Fruit fly (Drosophila melanogaster) whole organism, embryonic: ENCODE results near the gene Iris.
A peak's percentile ranks its signal among the peaks of the same experiment; 100 is the strongest.

Experiments
- ATbp ChIP-seq: fragments of 200-800 bp; sonication (Bioruptor generic); optimal IDR thresholded peaks from 2 replicates; lab custom pipeline; 2017; ENCODE audit warnings: missing biosample characterization, mild to moderate bottlenecking, missing genetic modification characterization, missing genetic modification reagents
- Atf3 ChIP-seq: fragments of 200-800 bp; sonication (Bioruptor generic); optimal IDR thresholded peaks from 3 replicates; lab custom pipeline; 2016; ENCODE audit warnings: missing biosample characterization, missing genetic modification characterization
- CG10209 ChIP-seq: fragments of 200-800 bp; sonication (Bioruptor generic); optimal IDR thresholded peaks from 3 replicates; lab custom pipeline; 2017; ENCODE audit warnings: missing biosample characterization, mild to moderate bottlenecking, missing genetic modification characterization, missing genetic modification reagents
- CG10979 ChIP-seq: fragments of 200-800 bp; sonication (Bioruptor generic); optimal IDR thresholded peaks from 2 replicates; lab custom pipeline; 2018; ENCODE audit warnings: missing biosample characterization, mild to moderate bottlenecking, missing genetic modification characterization, moderate library complexity
- CG11456 ChIP-seq: fragments of 200-800 bp; sonication (Bioruptor generic); IDR thresholded peaks from 3 replicates; pipeline ENCODE4 v1.3.6; 2022; ENCODE audit warnings: missing biosample characterization, missing genetic modification characterization
- CG12071 ChIP-seq: fragments of 200-800 bp; sonication (Bioruptor generic); optimal IDR thresholded peaks from 3 replicates; lab custom pipeline; 2018; ENCODE audit warnings: missing biosample characterization, mild to moderate bottlenecking, missing genetic modification characterization
- CG12942 ChIP-seq: fragments of 200-800 bp; sonication (Bioruptor generic); optimal IDR thresholded peaks from 3 replicates; lab custom pipeline; 2016; ENCODE audit warnings: missing biosample characterization, missing genetic modification characterization
- CG13296 ChIP-seq: fragments of 200-800 bp; sonication (Bioruptor generic); optimal IDR thresholded peaks from 3 replicates; lab custom pipeline; 2018; ENCODE audit warnings: missing biosample characterization, mild to moderate bottlenecking, missing genetic modification characterization
- CG14014 ChIP-seq: fragments of 200-800 bp; sonication (Bioruptor generic); IDR thresholded peaks from 2 replicates; pipeline ENCODE4 v1.3.6; 2022; ENCODE audit warnings: missing biosample characterization, missing genetic modification characterization
- CG15073 ChIP-seq: fragments of 200-800 bp; sonication (Bioruptor generic); optimal IDR thresholded peaks from 2 replicates; lab custom pipeline; 2016; ENCODE audit warnings: missing biosample characterization, missing genetic modification characterization
- CG17186 ChIP-seq: fragments of 200-800 bp; sonication (Bioruptor generic); optimal IDR thresholded peaks from 3 replicates; lab custom pipeline; 2017; ENCODE audit warnings: missing biosample characterization, missing genetic modification reagents, missing genetic modification characterization
- CG18599 ChIP-seq: fragments of 200-800 bp; sonication (Bioruptor generic); optimal IDR thresholded peaks from 3 replicates; lab custom pipeline; 2017; ENCODE audit warnings: missing biosample characterization, missing genetic modification characterization, mild to moderate bottlenecking, moderate library complexity, missing genetic modification reagents
- CG2678 ChIP-seq: fragments of 200-800 bp; sonication (Bioruptor generic); optimal IDR thresholded peaks from 3 replicates; lab custom pipeline; 2019; ENCODE audit warnings: missing biosample characterization, mild to moderate bottlenecking, missing genetic modification characterization, moderate library complexity
- CG31441 ChIP-seq: fragments of 200-800 bp; sonication (Bioruptor generic); IDR thresholded peaks from 2 replicates; pipeline ENCODE4 v1.3.6; 2022; ENCODE audit warnings: missing biosample characterization, missing genetic modification characterization
- CG32532 ChIP-seq: fragments of 200-800 bp; sonication (Bioruptor generic); IDR thresholded peaks from 2 replicates; pipeline ENCODE4 v1.3.6; 2022; ENCODE audit warnings: missing biosample characterization, missing genetic modification characterization
- CG42726 ChIP-seq: fragments of 200-800 bp; sonication (Bioruptor generic); IDR thresholded peaks from 2 replicates; pipeline ENCODE4 v1.3.6; 2022; ENCODE audit warnings: missing biosample characterization, missing genetic modification characterization; ENCODE audit not compliant: partially characterized antibody
- CG4360 ChIP-seq: fragments of 200-800 bp; sonication (Bioruptor generic); IDR thresholded peaks from 2 replicates; pipeline ENCODE4 v1.3.6; 2022; ENCODE audit warnings: missing biosample characterization, missing genetic modification characterization
- CG4854 ChIP-seq: fragments of 200-800 bp; sonication (Bioruptor generic); optimal IDR thresholded peaks from 2 replicates; lab custom pipeline; 2016; ENCODE audit warnings: missing biosample characterization, missing genetic modification characterization, inconsistent platforms
- CG6765 ChIP-seq: fragments of 200-800 bp; sonication (Bioruptor generic); optimal IDR thresholded peaks from 3 replicates; lab custom pipeline; 2017; ENCODE audit warnings: missing biosample characterization, mild to moderate bottlenecking, missing genetic modification characterization
- CG6854 ChIP-seq: fragments of 200-800 bp; sonication (Bioruptor generic); optimal IDR thresholded peaks from 3 replicates; lab custom pipeline; 2017; ENCODE audit warnings: missing biosample characterization, mild to moderate bottlenecking, missing genetic modification characterization
- CG7745 ChIP-seq: fragments of 200-800 bp; sonication (Bioruptor generic); optimal IDR thresholded peaks from 2 replicates; lab custom pipeline; 2018; ENCODE audit warnings: missing biosample characterization, mild to moderate bottlenecking, missing genetic modification characterization, moderate library complexity
- CG8359 ChIP-seq: fragments of 200-800 bp; sonication (Bioruptor generic); optimal IDR thresholded peaks from 2 replicates; lab custom pipeline; 2017; ENCODE audit warnings: missing biosample characterization, mild to moderate bottlenecking, missing genetic modification characterization, borderline replicate concordance
- CG8944 ChIP-seq: fragments of 200-800 bp; sonication (Bioruptor generic); optimal IDR thresholded peaks from 3 replicates; lab custom pipeline; 2016; ENCODE audit warnings: missing biosample characterization, missing genetic modification characterization
- Chrac-16 ChIP-seq: fragments of 200-800 bp; sonication (Bioruptor generic); optimal IDR thresholded peaks from 3 replicates; lab custom pipeline; 2016; ENCODE audit warnings: missing biosample characterization, missing genetic modification characterization
- HLH54F ChIP-seq: fragments of 200-800 bp; sonication (Bioruptor generic); optimal IDR thresholded peaks from 3 replicates; lab custom pipeline; 2016; ENCODE audit warnings: missing biosample characterization, missing genetic modification characterization
- Hmx ChIP-seq: fragments of 200-800 bp; sonication (Bioruptor generic); optimal IDR thresholded peaks from 2 replicates; lab custom pipeline; 2016; ENCODE audit warnings: missing biosample characterization, missing genetic modification characterization
- Hr39 ChIP-seq: fragments of >200 bp; optimal IDR thresholded peaks from 2 replicates; lab custom pipeline; 2017
- Kr ChIP-seq: fragments of 200-800 bp; sonication (Bioruptor generic); optimal IDR thresholded peaks from 2 replicates; lab custom pipeline; 2017; ENCODE audit warnings: missing biosample characterization, mild to moderate bottlenecking, missing genetic modification characterization
- Lpt ChIP-seq: fragments of >200 bp; optimal IDR thresholded peaks from 2 replicates; lab custom pipeline; 2018; ENCODE audit warnings: missing biosample characterization, missing genetic modification characterization
- Pdp1 ChIP-seq, 2 experiments: fragments of 200-800 bp; sonication (Bioruptor generic); optimal IDR thresholded peaks; 3 replicates each; lab custom pipeline; 2016; ENCODE audit warnings: missing biosample characterization in 2 of 2, missing genetic modification characterization in 2 of 2, mild to moderate bottlenecking in 1 of 2, moderate library complexity in 1 of 2
- Usf ChIP-seq: fragments of 200-800 bp; sonication (Bioruptor generic); optimal IDR thresholded peaks from 2 replicates; lab custom pipeline; 2017; ENCODE audit warnings: missing genotype, missing biosample characterization, missing genetic modification characterization
- ac ChIP-seq: fragments of 200-800 bp; sonication (Bioruptor generic); optimal IDR thresholded peaks from 3 replicates; lab custom pipeline; 2017; ENCODE audit warnings: missing biosample characterization, mild to moderate bottlenecking, missing genetic modification characterization
- amos ChIP-seq: fragments of 200-800 bp; sonication (Bioruptor generic); IDR thresholded peaks from 2 replicates; pipeline ENCODE4 v1.3.6; 2022; ENCODE audit warnings: missing biosample characterization, missing genetic modification characterization; ENCODE audit not compliant: partially characterized antibody
- caup ChIP-seq: fragments of 200-800 bp; sonication (Bioruptor generic); optimal IDR thresholded peaks from 3 replicates; lab custom pipeline; 2017; ENCODE audit warnings: missing biosample characterization, mild to moderate bottlenecking, missing genetic modification characterization, moderate library complexity; ENCODE audit not compliant: severe bottlenecking
- chm ChIP-seq: fragments of 200-800 bp; sonication (Bioruptor generic); IDR thresholded peaks from 2 replicates; pipeline ENCODE4 v1.3.6; 2022; ENCODE audit warnings: missing biosample characterization, missing genetic modification characterization
- chn ChIP-seq: fragments of 200-800 bp; sonication (Bioruptor generic); optimal IDR thresholded peaks from 2 replicates; lab custom pipeline; 2016; ENCODE audit warnings: missing biosample characterization, missing genetic modification characterization
- crc ChIP-seq: fragments of 200-800 bp; sonication (Bioruptor generic); optimal IDR thresholded peaks from 2 replicates; lab custom pipeline; 2016; ENCODE audit warnings: missing biosample characterization, missing genetic modification characterization
- emc ChIP-seq: fragments of 200-800 bp; sonication (Bioruptor generic); optimal IDR thresholded peaks from 2 replicates; lab custom pipeline; 2016; ENCODE audit warnings: missing biosample characterization, missing genetic modification characterization
- eyg ChIP-seq: fragments of 200-800 bp; sonication (Bioruptor generic); optimal IDR thresholded peaks from 3 replicates; lab custom pipeline; 2016; ENCODE audit warnings: missing biosample characterization, missing genetic modification characterization
- fd3F ChIP-seq: fragments of 200-800 bp; sonication (Bioruptor generic); optimal IDR thresholded peaks from 2 replicates; lab custom pipeline; 2018; ENCODE audit warnings: missing biosample characterization, mild to moderate bottlenecking, missing genetic modification characterization, moderate library complexity
- gsb ChIP-seq: fragments of 200-800 bp; sonication (Bioruptor generic); IDR thresholded peaks from 2 replicates; pipeline ENCODE4 v1.3.6; 2022; ENCODE audit warnings: missing biosample characterization, missing genetic modification characterization
- kni ChIP-seq: fragments of 200-800 bp; sonication (Bioruptor generic); optimal IDR thresholded peaks from 3 replicates; lab custom pipeline; 2017; ENCODE audit warnings: mild to moderate bottlenecking, missing biosample characterization, missing genetic modification reagents, missing genetic modification characterization
- lilli ChIP-seq: fragments of 200-800 bp; sonication (Bioruptor generic); optimal IDR thresholded peaks from 3 replicates; lab custom pipeline; 2016; ENCODE audit warnings: missing biosample characterization, missing genetic modification characterization
- pnt ChIP-seq: fragments of 200-800 bp; sonication (Bioruptor generic); optimal IDR thresholded peaks from 3 replicates; lab custom pipeline; 2016; ENCODE audit warnings: missing biosample characterization, missing genetic modification characterization
- scrt ChIP-seq: fragments of 200-800 bp; sonication (Bioruptor generic); optimal IDR thresholded peaks from 2 replicates; lab custom pipeline; 2018; ENCODE audit warnings: missing biosample characterization, mild to moderate bottlenecking, missing genetic modification characterization, moderate library complexity
- seq ChIP-seq: fragments of 200-800 bp; sonication (Bioruptor generic); IDR thresholded peaks from 2 replicates; pipeline ENCODE4 v1.3.6; 2022; ENCODE audit warnings: missing biosample characterization, missing genetic modification characterization
- so ChIP-seq: fragments of 200-800 bp; sonication (Bioruptor generic); IDR thresholded peaks from 3 replicates; pipeline ENCODE4 v1.3.6; 2022; ENCODE audit warnings: missing biosample characterization, missing genetic modification characterization
- ttk ChIP-seq: fragments of 200-800 bp; sonication (Bioruptor generic); IDR thresholded peaks from 2 replicates; pipeline ENCODE4 v2.1.2; 2022; ENCODE audit warnings: missing biosample characterization, missing genetic modification characterization

Gene Iris

dm6 chr2L:1118880-1119809 is 14.8 kb downstream of the Iris start (continued):
- peak; percentile 44; the same call in 1 of the 2 replicates for TF ChIP-seq amos
- no peak for TF ChIP-seq Kr (GFP tag; lab: Kevin White, UChicago)
- TF ChIP-seq CG17186, result no peak
- peak; percentile 39 for TF ChIP-seq CG4854 (GFP tag; lab: Kevin White, UChicago)
- TF ChIP-seq Pdp1 (GFP tag; optimal IDR thresholded peaks at IDR 0.05; lab: Kevin White, UChicago), result peak; percentile 23 to 53
- peak; percentile 55; the same call in 1 of the 2 replicates for TF ChIP-seq CG42726 (GFP tag; lab: Robert Waterston, UW)
- peak; percentile 55; the same call in 1 of the 2 replicates for TF ChIP-seq gsb (GFP tag; lab: Robert Waterston, UW)
- peak; percentile 86 for TF ChIP-seq CG18599 (GFP tag; lab: Kevin White, UChicago)
- no peak for TF ChIP-seq CG4360
- TF ChIP-seq Hmx (GFP tag; lab: Kevin White, UChicago), result peak; percentile 6
- TF ChIP-seq emc (GFP tag; lab: Kevin White, UChicago), result no peak
- peak; percentile 71 for TF ChIP-seq so
- peak; percentile 70 for TF ChIP-seq caup (GFP tag; lab: Kevin White, UChicago)
- TF ChIP-seq chm, result peak; percentile 59; the same call in 1 of the 2 replicates
- peak; percentile 41 for TF ChIP-seq Atf3 (GFP tag; lab: Kevin White, UChicago)
- no peak for TF ChIP-seq ac (GFP tag; lab: Kevin White, UChicago)
- peak; percentile 19 for TF ChIP-seq pnt (GFP tag; lab: Kevin White, UChicago)
- TF ChIP-seq CG6854, result peak; percentile 68
- TF ChIP-seq ttk, result peak; percentile 30; the same call in 1 of the 2 replicates
- TF ChIP-seq ATbp (GFP tag; lab: Kevin White, UChicago), result peak; percentile 49
- TF ChIP-seq CG6765 (GFP tag; lab: Kevin White, UChicago), result peak; percentile 45
- peak; percentile 70 for TF ChIP-seq CG12942 (GFP tag; lab: Kevin White, UChicago)
- peak; percentile 85 for TF ChIP-seq lilli
- TF ChIP-seq chn (GFP tag; lab: Kevin White, UChicago), result peak; percentile 53
- TF ChIP-seq Hr39 (lab: Kevin White, UChicago), result no peak
- no peak for TF ChIP-seq CG7745 (tag; lab: Kevin White, UChicago)
- peak; percentile 58 for TF ChIP-seq scrt (GFP tag; lab: Kevin White, UChicago)
- TF ChIP-seq CG10209 (GFP tag; lab: Kevin White, UChicago), result peak; percentile 72
- TF ChIP-seq kni (GFP tag; lab: Kevin White, UChicago), result no peak
- no peak for TF ChIP-seq crc (GFP tag; lab: Kevin White, UChicago)
- TF ChIP-seq CG15073 (GFP tag; lab: Kevin White, UChicago), result no peak
- peak; percentile 60 for TF ChIP-seq fd3F
- TF ChIP-seq CG31441 (GFP tag; lab: Robert Waterston, UW), result peak; percentile 73
- TF ChIP-seq eyg (GFP tag; lab: Kevin White, UChicago), result no peak
- TF ChIP-seq CG2678, result peak; percentile 80
- peak; percentile 69 for TF ChIP-seq HLH54F (GFP tag; lab: Kevin White, UChicago)
- peak; percentile 66 for TF ChIP-seq CG11456 (GFP tag; lab: Robert Waterston, UW)
- TF ChIP-seq CG13296, result peak; percentile 50
- TF ChIP-seq Lpt (GFP tag; lab: Kevin White, UChicago), result no peak
- TF ChIP-seq CG12071 (GFP tag; lab: Kevin White, UChicago), result peak; percentile 15
- peak; percentile 87 for TF ChIP-seq CG14014
- peak; percentile 57 for TF ChIP-seq CG8944 (GFP tag; lab: Kevin White, UChicago)
- peak; percentile 64; the same call in 1 of the 2 replicates for TF ChIP-seq seq
- peak; percentile 56 for TF ChIP-seq Usf
- TF ChIP-seq CG8359 (GFP tag; lab: Kevin White, UChicago), result no peak
- TF ChIP-seq CG32532 (GFP tag; lab: Robert Waterston, UW), result peak; percentile 83
- peak; percentile 34 for TF ChIP-seq CG10979 (tag; lab: Kevin White, UChicago)
- TF ChIP-seq Chrac-16 (GFP tag; lab: Kevin White, UChicago), result peak; percentile 67
